Worm (Caenorhabditis elegans) whole organism, early embryonic: Measurements from ENCODE around the gene srh-47.

Source experiments
- B0310.2 ChIP-seq: sonication (generic microtip); optimal IDR thresholded peaks from 2 replicates; lab custom pipeline; 2016; ENCODE audit warnings: mild to moderate bottlenecking, missing genetic modification characterization, missing compliant biosample characterization
- aly-1 ChIP-seq: sonication (generic microtip); optimal IDR thresholded peaks from 2 replicates; lab custom pipeline; 2016; ENCODE audit warnings: missing genetic modification characterization, missing compliant biosample characterization
- ama-1 ChIP-seq: fragments of 150-350 bp; optimal IDR thresholded peaks from 2 replicates; lab custom pipeline; 2014
- ceh-36 ChIP-seq: sonication (generic microtip); optimal IDR thresholded peaks from 2 replicates; lab custom pipeline; 2016; ENCODE audit warnings: missing genetic modification characterization, inconsistent platforms, missing compliant biosample characterization
- hmg-4 ChIP-seq: fragments of 200-800 bp; sonication (Bioruptor generic); optimal IDR thresholded peaks from 2 replicates; lab custom pipeline; 2018; ENCODE audit warnings: mild to moderate bottlenecking, missing genetic modification characterization, missing compliant biosample characterization
- hnd-1 ChIP-seq: sonication (generic microtip); optimal IDR thresholded peaks from 2 replicates; lab custom pipeline; 2016; ENCODE audit warnings: missing genetic modification characterization, missing compliant biosample characterization
- scrt-1 ChIP-seq: fragments of 200-800 bp; sonication (Bioruptor generic); IDR thresholded peaks from 2 replicates; pipeline ENCODE4 v1.3.6; 2022; ENCODE audit warnings: missing genetic modification characterization, missing compliant biosample characterization
- sea-1 ChIP-seq: fragments of 200-800 bp; sonication (Bioruptor generic); conservative IDR thresholded peaks from 2 replicates; pipeline ENCODE4 v1.3.6; 2022; ENCODE audit warnings: missing genetic modification characterization, missing compliant biosample characterization
- tbx-37 ChIP-seq: fragments of 200-800 bp; sonication (Bioruptor generic); conservative IDR thresholded peaks from 2 replicates; pipeline ENCODE4 v1.3.6; 2022; ENCODE audit warnings: missing genetic modification reagents, missing genetic modification characterization, missing compliant biosample characterization
- tra-4 ChIP-seq: sonication (generic microtip); optimal IDR thresholded peaks from 2 replicates; lab custom pipeline; 2017; ENCODE audit warnings: missing genetic modification characterization, missing compliant biosample characterization

srh-47 gene

DNA sequence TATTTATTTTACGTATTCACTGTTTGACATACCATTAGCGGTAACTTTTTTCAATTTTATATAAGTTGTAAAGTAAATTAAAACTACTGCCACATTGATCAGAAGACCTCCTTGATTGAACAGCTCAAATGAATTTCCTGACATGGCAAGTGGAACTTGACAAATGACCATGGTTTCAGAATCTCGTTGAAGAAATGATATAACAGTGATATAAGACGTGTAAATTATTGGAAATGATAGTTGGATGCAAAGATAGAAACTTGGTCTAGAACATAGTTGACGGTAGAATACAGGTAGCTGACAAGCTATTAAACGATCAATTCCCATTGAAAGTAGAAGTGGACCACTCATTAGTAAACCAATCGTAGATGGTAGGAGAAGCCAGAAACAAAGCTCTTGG lies 48.6 kb downstream of the srh-47 start:
- TF ChIP-seq tbx-37 (GFP tag; lab: Robert Waterston, UW) (no peak), ceh-36 (tag; lab: Kevin White, UChicago) (no peak), aly-1 (tag; lab: Kevin White, UChicago) (no peak), tra-4 (tag; lab: Kevin White, UChicago) (no peak), scrt-1 (GFP tag; lab: Robert Waterston, UW) (no peak), hnd-1 (tag; lab: Kevin White, UChicago) (no peak), B0310.2 (tag; lab: Kevin White, UChicago) (no peak), ama-1 (lab: Kevin White, UChicago) (no peak), sea-1 (GFP tag; lab: Robert Waterston, UW) (no peak)

DNA sequence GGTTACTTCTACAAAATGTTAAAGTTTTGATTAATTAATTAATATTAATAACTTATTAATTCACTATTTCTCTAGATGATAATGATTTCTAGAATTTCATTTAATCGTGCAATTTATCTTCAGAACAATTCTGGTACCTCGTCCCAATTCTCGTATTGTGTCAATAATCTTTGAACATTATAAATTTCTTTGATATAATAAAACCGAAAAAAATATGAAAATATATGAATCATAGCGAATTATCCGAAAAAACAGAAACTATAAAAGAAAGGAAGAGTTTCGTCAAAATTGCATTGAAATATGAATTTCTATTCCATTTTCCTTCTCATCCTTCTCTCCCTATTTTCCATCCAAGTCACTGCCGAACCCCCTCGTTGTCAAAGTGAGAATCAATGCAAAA lies 49.7 kb downstream of the srh-47 start, which contains the start of gene T19B10.12:
T19B10.12 (plus strand) TSS at position 301 of the 400 bp plus-strand sequence.
- TF ChIP-seq scrt-1 (GFP tag; lab: Robert Waterston, UW) (no peak), B0310.2 (tag; lab: Kevin White, UChicago) (no peak), hmg-4 (no peak), ama-1 (lab: Kevin White, UChicago) (no peak), tbx-37 (GFP tag; lab: Robert Waterston, UW) (no peak), aly-1 (tag; lab: Kevin White, UChicago) (no peak)
